Fruit fly (Drosophila melanogaster) whole organism, prepupa: ENCODE measurements around the gene PGRP-LE.

Experiments used
- Blimp-1 ChIP-seq: fragments of 200-800 bp; sonication (Bioruptor generic); optimal IDR thresholded peaks from 3 replicates; lab custom pipeline; 2017; ENCODE audit warnings: missing biosample characterization, missing genetic modification characterization, mild to moderate bottlenecking, moderate library complexity, missing genetic modification reagents
- CG11294 ChIP-seq: fragments of 200-800 bp; sonication (Bioruptor generic); IDR thresholded peaks from 2 replicates; pipeline ENCODE4 v1.3.6; 2022; ENCODE audit warnings: missing biosample characterization, missing genetic modification characterization
- CG11762 ChIP-seq: fragments of 200-800 bp; sonication (Bioruptor generic); optimal IDR thresholded peaks from 3 replicates; lab custom pipeline; 2016; ENCODE audit warnings: missing biosample characterization, missing genetic modification characterization; ENCODE audit not compliant: insufficient read depth
- CG15336 ChIP-seq: fragments of 200-800 bp; sonication (Bioruptor generic); IDR thresholded peaks from 2 replicates; pipeline ENCODE4 v1.3.6; 2022; ENCODE audit warnings: missing biosample characterization, missing genetic modification characterization
- CG1621 ChIP-seq: fragments of 200-800 bp; sonication (Bioruptor generic); optimal IDR thresholded peaks from 3 replicates; lab custom pipeline; 2018; ENCODE audit warnings: missing biosample characterization, mild to moderate bottlenecking, missing genetic modification characterization
- CG31627 ChIP-seq: fragments of 200-800 bp; sonication (Bioruptor generic); optimal IDR thresholded peaks from 3 replicates; lab custom pipeline; 2016; ENCODE audit warnings: missing biosample characterization, missing genetic modification characterization
- CG32006 ChIP-seq: fragments of 200-800 bp; sonication (Bioruptor generic); optimal IDR thresholded peaks from 3 replicates; lab custom pipeline; 2017; ENCODE audit warnings: missing biosample characterization, mild to moderate bottlenecking, missing genetic modification characterization
- CG34406 ChIP-seq: fragments of 200-800 bp; sonication (Bioruptor generic); optimal IDR thresholded peaks from 3 replicates; lab custom pipeline; 2016; ENCODE audit warnings: missing biosample characterization, missing genetic modification characterization
- CG3919 ChIP-seq: fragments of 200-800 bp; sonication (Bioruptor generic); optimal IDR thresholded peaks from 3 replicates; lab custom pipeline; 2016; ENCODE audit warnings: missing biosample characterization, missing genetic modification characterization
- CG4318 ChIP-seq: fragments of 200-800 bp; sonication (Bioruptor generic); optimal IDR thresholded peaks from 3 replicates; lab custom pipeline; 2017; ENCODE audit warnings: missing biosample characterization, mild to moderate bottlenecking, missing genetic modification characterization
- CG6163 ChIP-seq: fragments of 200-800 bp; sonication (Bioruptor generic); IDR thresholded peaks from 3 replicates; pipeline ENCODE4 v1.3.6; 2022; ENCODE audit warnings: missing biosample characterization, missing genetic modification characterization
- CG6276 ChIP-seq: fragments of 200-800 bp; sonication (Bioruptor generic); optimal IDR thresholded peaks from 2 replicates; lab custom pipeline; 2017; ENCODE audit warnings: missing biosample characterization, mild to moderate bottlenecking, missing genetic modification characterization
- CG6808 ChIP-seq: fragments of 200-800 bp; sonication (Bioruptor generic); optimal IDR thresholded peaks from 3 replicates; lab custom pipeline; 2017; ENCODE audit warnings: missing biosample characterization, missing genetic modification characterization, mild to moderate bottlenecking, moderate library complexity, missing genetic modification reagents
- CG7368 ChIP-seq: fragments of 200-800 bp; sonication (Bioruptor generic); optimal IDR thresholded peaks from 3 replicates; lab custom pipeline; 2016; ENCODE audit warnings: missing biosample characterization, missing genetic modification characterization
- CG8119 ChIP-seq: fragments of 200-800 bp; sonication (Bioruptor generic); IDR thresholded peaks from 3 replicates; pipeline ENCODE4 v1.3.6; 2022; ENCODE audit warnings: missing biosample characterization, missing genetic modification characterization
- CG8319 ChIP-seq: fragments of 200-800 bp; sonication (Bioruptor generic); optimal IDR thresholded peaks from 3 replicates; lab custom pipeline; 2016; ENCODE audit warnings: missing biosample characterization, missing genetic modification characterization
- CG8632 ChIP-seq: fragments of 200-800 bp; sonication (Bioruptor generic); optimal IDR thresholded peaks from 3 replicates; lab custom pipeline; 2016; ENCODE audit warnings: missing biosample characterization, missing genetic modification characterization
- CG9139 ChIP-seq: fragments of 200-800 bp; sonication (Bioruptor generic); optimal IDR thresholded peaks from 3 replicates; lab custom pipeline; 2017; ENCODE audit warnings: missing biosample characterization, mild to moderate bottlenecking, missing genetic modification characterization
- Eip78C ChIP-seq: fragments of 200-800 bp; sonication (Bioruptor generic); peaks from one replicate; lab custom pipeline; 2016; ENCODE audit warnings: missing biosample characterization, missing genetic modification characterization
- Eip93F ChIP-seq: fragments of 200-800 bp; sonication (Bioruptor generic); optimal IDR thresholded peaks from 2 replicates; lab custom pipeline; 2016; ENCODE audit warnings: missing biosample characterization, mild to moderate bottlenecking, missing genetic modification characterization
- Ets96B ChIP-seq: fragments of 200-800 bp; optimal IDR thresholded peaks from 2 replicates; lab custom pipeline; 2019; ENCODE audit warnings: missing biosample characterization, mild to moderate bottlenecking, missing genetic modification characterization, moderate library complexity
- Hr38 ChIP-seq: sonication (Bioruptor generic); optimal IDR thresholded peaks from 2 replicates; lab custom pipeline; 2016; ENCODE audit warnings: missing biosample characterization, missing genetic modification characterization
- Hr39 ChIP-seq: fragments of 200-800 bp; sonication (Bioruptor generic); optimal IDR thresholded peaks from 2 replicates; lab custom pipeline; 2016; ENCODE audit warnings: missing biosample characterization, missing genetic modification characterization
- Met ChIP-seq: fragments of 200-800 bp; sonication (Bioruptor generic); optimal IDR thresholded peaks from 3 replicates; lab custom pipeline; 2016; ENCODE audit warnings: missing biosample characterization, missing genetic modification characterization
- OdsH ChIP-seq: fragments of 200-800 bp; sonication (Bioruptor generic); optimal IDR thresholded peaks from 3 replicates; lab custom pipeline; 2016; ENCODE audit warnings: missing biosample characterization, missing genetic modification characterization
- Smox ChIP-seq: fragments of 200-800 bp; sonication (Bioruptor generic); optimal IDR thresholded peaks from 3 replicates; lab custom pipeline; 2016; ENCODE audit warnings: missing biosample characterization, missing genetic modification characterization
- Sox102F ChIP-seq: fragments of 200-800 bp; sonication (Bioruptor generic); optimal IDR thresholded peaks from 2 replicates; lab custom pipeline; 2016; ENCODE audit warnings: missing biosample characterization, mild to moderate bottlenecking, missing genetic modification characterization
- achi ChIP-seq: fragments of 200-800 bp; sonication (Bioruptor generic); optimal IDR thresholded peaks from 3 replicates; lab custom pipeline; 2016; ENCODE audit warnings: missing biosample characterization, missing genetic modification characterization
- acj6 ChIP-seq: fragments of 200-800 bp; sonication (Bioruptor generic); optimal IDR thresholded peaks from 3 replicates; lab custom pipeline; 2016; ENCODE audit warnings: missing biosample characterization, missing genetic modification characterization
- cyc ChIP-seq: fragments of 200-800 bp; sonication (Bioruptor generic); optimal IDR thresholded peaks from 3 replicates; lab custom pipeline; 2016; ENCODE audit warnings: missing biosample characterization, missing genetic modification characterization
- eg ChIP-seq: fragments of 200-800 bp; sonication (Bioruptor generic); IDR thresholded peaks from 3 replicates; pipeline ENCODE4 v1.3.6; 2022; ENCODE audit warnings: missing biosample characterization, missing genetic modification characterization
- fd59A ChIP-seq: fragments of 200-800 bp; sonication (Bioruptor generic); optimal IDR thresholded peaks from 2 replicates; lab custom pipeline; 2017; ENCODE audit warnings: missing biosample characterization, mild to moderate bottlenecking, missing genetic modification characterization, missing genetic modification reagents
- fd85E ChIP-seq: fragments of 200-800 bp; sonication (Bioruptor generic); optimal IDR thresholded peaks from 3 replicates; lab custom pipeline; 2016; ENCODE audit warnings: missing biosample characterization, missing genetic modification characterization
- fkh ChIP-seq: fragments of 200-800 bp; sonication (Bioruptor generic); optimal IDR thresholded peaks from 3 replicates; lab custom pipeline; 2017; ENCODE audit warnings: missing biosample characterization, mild to moderate bottlenecking, missing genetic modification characterization, moderate library complexity
- lz ChIP-seq: fragments of 200-800 bp; sonication (Bioruptor generic); optimal IDR thresholded peaks from 3 replicates; lab custom pipeline; 2016; ENCODE audit warnings: missing biosample characterization, missing genetic modification characterization
- ss ChIP-seq, 2 experiments: fragments of 200-800 bp; sonication (Bioruptor generic); optimal IDR thresholded peaks; 2 replicates in 1 of 2; 3 replicates in 1 of 2; lab custom pipeline; 2017 to 2018; ENCODE audit warnings: mild to moderate bottlenecking in 2 of 2, missing biosample characterization in 2 of 2, missing genetic modification characterization in 2 of 2, moderate library complexity in 1 of 2
- topi ChIP-seq: fragments of 200-800 bp; sonication (Bioruptor generic); optimal IDR thresholded peaks from 3 replicates; lab custom pipeline; 2016; ENCODE audit warnings: missing biosample characterization, missing genetic modification characterization
- vri ChIP-seq: fragments of 200-800 bp; sonication (Bioruptor generic); optimal IDR thresholded peaks from 3 replicates; lab custom pipeline; 2016; ENCODE audit warnings: missing biosample characterization, mild to moderate bottlenecking, missing genetic modification characterization

Gene PGRP-LE

dm6 chrX:15760447-15761297 lies 43.0 kb downstream of the PGRP-LE start, which contains the start of the genes Graf and mRpL3:
TSS of gene Graf (minus strand) at chrX:15760733.
TSS of gene mRpL3 (plus strand) at chrX:15761248.
- TF ChIP-seq Hr38 (GFP tag; lab: Kevin White, UChicago) = no peak
- TF ChIP-seq CG11294 (GFP tag; lab: Robert Waterston, UW) = no peak
- peak; percentile 36 for TF ChIP-seq fkh (GFP tag; lab: Kevin White, UChicago)
- TF ChIP-seq CG4318 (GFP tag; lab: Kevin White, UChicago) = no peak
- TF ChIP-seq CG9139 (GFP tag; lab: Kevin White, UChicago) = no peak
- TF ChIP-seq cyc = peak; percentile 21
- TF ChIP-seq CG8632 (GFP tag; lab: Kevin White, UChicago) = no peak
- peak; percentile 53 for TF ChIP-seq Eip78C
- TF ChIP-seq Smox (GFP tag; lab: Kevin White, UChicago) = no peak
- no peak for TF ChIP-seq CG7368
- TF ChIP-seq vri (GFP tag; lab: Kevin White, UChicago) = no peak
- TF ChIP-seq CG6163 (GFP tag; lab: Robert Waterston, UW) = no peak
- TF ChIP-seq CG8119 = no peak
- TF ChIP-seq CG1621 (tag; lab: Kevin White, UChicago) = no peak
- TF ChIP-seq CG6808 (GFP tag; lab: Kevin White, UChicago) = no peak
- peak; percentile 3 for TF ChIP-seq lz (GFP tag; lab: Kevin White, UChicago)
- TF ChIP-seq, all 60 proteins: peak for 4

dm6 chrX:15759752-15760446 lies 43.8 kb downstream of the PGRP-LE start:
- TF ChIP-seq fkh (GFP tag; lab: Kevin White, UChicago) (no peak), CG6163 (GFP tag; lab: Robert Waterston, UW) (no peak), CG8632 (GFP tag; lab: Kevin White, UChicago) (no peak), CG32006 (GFP tag; lab: Kevin White, UChicago) (no peak), Sox102F (GFP tag; lab: Kevin White, UChicago) (no peak), cyc (no peak), acj6 (no peak), CG31627 (GFP tag; lab: Kevin White, UChicago) (no peak), CG8319 (no peak), Met (no peak), achi (GFP tag; lab: Kevin White, UChicago) (no peak), lz (GFP tag; lab: Kevin White, UChicago) (no peak), Hr39 (GFP tag; lab: Kevin White, UChicago) (no peak), Eip78C (no peak), OdsH (GFP tag; lab: Kevin White, UChicago) (no peak), Hr38 (GFP tag; lab: Kevin White, UChicago) (no peak)

DNA sequence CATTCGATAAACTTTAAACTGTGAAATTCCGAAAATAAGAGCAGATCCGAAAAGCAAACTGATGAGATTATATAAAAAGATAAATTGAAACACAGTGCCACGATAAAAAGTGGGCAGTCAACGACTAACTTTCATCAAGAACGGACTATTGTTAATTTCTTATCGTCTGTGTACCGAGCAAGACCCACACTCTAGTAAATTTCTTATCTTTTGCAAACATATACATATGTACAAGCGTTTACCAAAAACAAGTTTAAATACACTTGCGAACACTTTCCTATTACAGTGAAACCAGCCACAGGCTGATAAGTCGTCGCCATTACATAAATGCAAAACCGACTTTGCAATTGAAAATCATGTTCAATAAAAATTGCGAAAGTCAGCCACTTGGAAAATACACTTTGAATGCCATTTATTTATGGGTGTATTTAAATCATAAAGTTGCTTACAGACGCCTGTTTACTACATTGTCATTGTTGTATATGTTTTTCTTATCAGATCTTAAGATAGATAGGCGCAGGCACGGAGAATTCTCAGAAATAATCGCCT lies 44.9 kb downstream of the PGRP-LE start:
- no peak for TF ChIP-seq CG31627 (GFP tag; lab: Kevin White, UChicago)
- TF ChIP-seq fkh (GFP tag; lab: Kevin White, UChicago) = peak; percentile 50
- TF ChIP-seq fd59A (GFP tag; lab: Kevin White, UChicago) = no peak
- TF ChIP-seq topi (GFP tag; lab: Kevin White, UChicago) = no peak
- peak; percentile 20 for TF ChIP-seq Eip78C
- TF ChIP-seq acj6 = no peak
- no peak for TF ChIP-seq CG3919 (GFP tag; lab: Kevin White, UChicago)
- TF ChIP-seq eg (GFP tag; lab: Robert Waterston, UW) = no peak
- no peak for TF ChIP-seq Hr38 (GFP tag; lab: Kevin White, UChicago)
- TF ChIP-seq ss (GFP tag; optimal IDR thresholded peaks at IDR 0.05; lab: Kevin White, UChicago) = no peak
- no peak for TF ChIP-seq CG4318 (GFP tag; lab: Kevin White, UChicago)
- no peak for TF ChIP-seq CG8319
- TF ChIP-seq CG11762 (GFP tag; lab: Kevin White, UChicago) = no peak
- no peak for TF ChIP-seq fd85E (GFP tag; lab: Kevin White, UChicago)
- TF ChIP-seq CG34406 (GFP tag; lab: Kevin White, UChicago) = no peak
- TF ChIP-seq vri (GFP tag; lab: Kevin White, UChicago) = peak; percentile 37
- no peak for TF ChIP-seq lz (GFP tag; lab: Kevin White, UChicago)
- TF ChIP-seq Eip93F (GFP tag; lab: Kevin White, UChicago) = no peak
- no peak for TF ChIP-seq CG6276 (GFP tag; lab: Kevin White, UChicago)
- no peak for TF ChIP-seq Ets96B (tag; lab: Kevin White, UChicago)
- TF ChIP-seq Blimp-1 (GFP tag; lab: Kevin White, UChicago) = no peak
- TF ChIP-seq CG15336 (GFP tag; lab: Robert Waterston, UW) = no peak
- TF ChIP-seq, all 60 proteins: peak for 3
